Worm (Caenorhabditis elegans) whole organism, L1 larva: ENCODE data around the gene col-43.

Source experiments
- ces-1 ChIP-seq: fragments of 150-350 bp; optimal IDR thresholded peaks from 2 replicates; lab custom pipeline; 2014; ENCODE audit warnings: missing biosample characterization, missing genetic modification reagents, missing genetic modification characterization
- fkh-10 ChIP-seq: sonication (generic microtip); optimal IDR thresholded peaks from 2 replicates; lab custom pipeline; 2017; ENCODE audit warnings: missing biosample characterization, missing genetic modification reagents, missing genetic modification characterization
- nhr-76 ChIP-seq: sonication (generic microtip); optimal IDR thresholded peaks from 2 replicates; lab custom pipeline; 2017; ENCODE audit warnings: missing biosample characterization, missing genetic modification characterization
- pag-3 ChIP-seq: sonication (generic microtip); optimal IDR thresholded peaks from 2 replicates; lab custom pipeline; 2017; ENCODE audit warnings: missing genetic modification characterization, mild to moderate bottlenecking, missing compliant biosample characterization, antibody characterized with exemption, borderline replicate concordance; ENCODE audit not compliant: insufficient read depth
- skn-1 ChIP-seq: fragments of 150-350 bp; optimal IDR thresholded peaks from 2 replicates; lab custom pipeline; 2014; ENCODE audit warnings: missing biosample characterization, missing genetic modification characterization
- unc-30 ChIP-seq: sonication (generic microtip); optimal IDR thresholded peaks from 2 replicates; lab custom pipeline; 2017; ENCODE audit warnings: missing biosample characterization, missing genetic modification characterization
- zag-1 ChIP-seq: fragments of 150-350 bp; optimal IDR thresholded peaks from 2 replicates; lab custom pipeline; 2014; ENCODE audit warnings: missing biosample characterization, missing genetic modification characterization

ce11 chrV:8039085-8039525 lies 11.6 kb downstream of the col-43 start:
- no peak for TF ChIP-seq nhr-76
- TF ChIP-seq fkh-10 (GFP tag; lab: Kevin White, UChicago), result no peak
- TF ChIP-seq unc-30 (tag; lab: Kevin White, UChicago), result no peak
- no peak for TF ChIP-seq skn-1 (tag; lab: Kevin White, UChicago)
- no peak for TF ChIP-seq pag-3 (tag; lab: Kevin White, UChicago)
- no peak for TF ChIP-seq zag-1 (tag; lab: Kevin White, UChicago)
- TF ChIP-seq ces-1, result no peak
